Worm (Caenorhabditis elegans): ENCODE results near the gene tbc-1.

tbc-1 gene

ce11 chrX:14946464-14947354 lies 23.8 kb upstream of the tbc-1 start (continued):
- TF ChIP-seq F37B4.10 (GFP tag; IDR thresholded peaks at IDR 0.05): no peak
- TF ChIP-seq sdz-38 (tag; optimal IDR thresholded peaks at IDR 0.05): no peak
- no peak for TF ChIP-seq madf-8 (GFP tag; conservative IDR thresholded peaks at IDR 0.05)
- TF ChIP-seq ets-4 (GFP tag; optimal IDR thresholded peaks at IDR 0.05): peak; percentile 69
- peak; percentile 32 for TF ChIP-seq attf-5 (GFP tag; optimal IDR thresholded peaks at IDR 0.05)
- TF ChIP-seq lir-1 (GFP tag; conservative IDR thresholded peaks at IDR 0.05): no peak
- TF ChIP-seq akir-1 (GFP tag; optimal IDR thresholded peaks at IDR 0.05): no peak
- no peak for TF ChIP-seq hmg-20 (GFP tag; IDR thresholded peaks at IDR 0.05)
- TF ChIP-seq C17E4.6 (GFP tag; IDR thresholded peaks at IDR 0.05): no peak
- TF ChIP-seq athp-1 (tag; optimal IDR thresholded peaks at IDR 0.05): no peak
- TF ChIP-seq unc-62 (GFP tag; optimal IDR thresholded peaks at IDR 0.05): peak; percentile 62
- TF ChIP-seq nhr-120 (GFP tag; IDR thresholded peaks at IDR 0.05): no peak
- no peak for TF ChIP-seq egrh-3 (GFP tag; IDR thresholded peaks at IDR 0.05)
- no peak for TF ChIP-seq aptf-2 (GFP tag; conservative IDR thresholded peaks at IDR 0.05)
- TF ChIP-seq hlh-26 (GFP tag; conservative IDR thresholded peaks at IDR 0.05): no peak
- TF ChIP-seq T07F8.4 (tag; optimal IDR thresholded peaks at IDR 0.05): no peak
- TF ChIP-seq attf-3 (GFP tag; conservative IDR thresholded peaks at IDR 0.05): no peak
- no peak for TF ChIP-seq F10E7.11 (tag; optimal IDR thresholded peaks at IDR 0.05)
- TF ChIP-seq B0019.2 (GFP tag; conservative IDR thresholded peaks at IDR 0.05): no peak
- no peak for TF ChIP-seq F57C9.4 (tag; optimal IDR thresholded peaks at IDR 0.05)
- TF ChIP-seq him-1 (tag; optimal IDR thresholded peaks at IDR 0.05): no peak
- TF ChIP-seq ZK185.1 (tag; optimal IDR thresholded peaks at IDR 0.05; ENCODE audit: poor library complexity, severe bottlenecking): no peak
- no peak for TF ChIP-seq bed-2 (GFP tag; IDR thresholded peaks at IDR 0.05)
- no peak for TF ChIP-seq D2030.7 (GFP tag; IDR thresholded peaks at IDR 0.05)
- TF ChIP-seq chd-7 (tag; optimal IDR thresholded peaks at IDR 0.05): no peak
- no peak for TF ChIP-seq tbp1 (GFP tag; optimal IDR thresholded peaks at IDR 0.05)
- no peak for TF ChIP-seq tlf-1 (GFP tag; optimal IDR thresholded peaks at IDR 0.05)
- TF ChIP-seq nfya-2 (GFP tag; IDR thresholded peaks at IDR 0.05): no peak
- TF ChIP-seq mxl-1 (tag; optimal IDR thresholded peaks at IDR 0.05): no peak
- TF ChIP-seq ztf-26 (tag; optimal IDR thresholded peaks at IDR 0.05): no peak
- no peak for TF ChIP-seq dpff-1 (tag; optimal IDR thresholded peaks at IDR 0.05)
- 0 out of 2 replicates have a peak, but pooled peaks have one; percentile 38 for TF ChIP-seq let-526 (GFP tag; IDR thresholded peaks at IDR 0.05)
- TF ChIP-seq F22D6.2 (tag; optimal IDR thresholded peaks at IDR 0.05): no peak

ce11 chrX:14947355-14947668 lies 23.2 kb upstream of the tbc-1 start:
- TF ChIP-seq hlh-26 (GFP tag; conservative IDR thresholded peaks at IDR 0.05) (no peak), ztf-22 (GFP tag; optimal IDR thresholded peaks at IDR 0.05) (no peak), zim-3 (tag; optimal IDR thresholded peaks at IDR 0.05) (no peak), attf-5 (GFP tag; optimal IDR thresholded peaks at IDR 0.05) (no peak), lag-1 (GFP tag; IDR thresholded peaks at IDR 0.05) (no peak), K12H6.12 (tag; optimal IDR thresholded peaks at IDR 0.05) (no peak), lsl-1 (GFP tag; optimal IDR thresholded peaks at IDR 0.05) (no peak), F52B5.7 (tag; optimal IDR thresholded peaks at IDR 0.05) (no peak), sptf-2 (GFP tag; optimal IDR thresholded peaks at IDR 0.05) (no peak), athp-1 (tag; optimal IDR thresholded peaks at IDR 0.05) (no peak), ztf-6 (GFP tag; IDR thresholded peaks at IDR 0.05) (no peak)
